Worm (Caenorhabditis elegans): Measurements from ENCODE around the gene lst-4.

lst-4 gene

DNA sequence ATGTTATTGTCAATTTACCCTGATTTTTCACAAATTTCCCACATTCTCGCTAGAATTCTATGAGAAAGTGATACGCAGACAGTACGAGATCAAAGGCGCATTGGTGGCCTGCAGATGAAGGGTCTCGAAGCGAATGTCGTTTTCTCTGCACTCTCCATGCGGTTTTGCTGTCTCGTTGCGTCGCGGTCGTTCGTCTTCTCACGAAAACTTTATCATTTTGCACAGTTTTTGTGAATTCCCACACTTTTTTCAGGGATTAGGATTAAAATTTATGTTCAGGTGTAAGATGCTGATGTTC lies 1.3 kb upstream of the lst-4 start (continued):
- TF ChIP-seq lag-1 (GFP tag; IDR thresholded peaks at IDR 0.05): no peak
- TF ChIP-seq efl-1 (GFP tag; optimal IDR thresholded peaks at IDR 0.05): peak; percentile 79
- peak; percentile 78 for TF ChIP-seq lsl-1 (GFP tag; optimal IDR thresholded peaks at IDR 0.05)
- peak; percentile 12 for TF ChIP-seq nhr-27 (tag; optimal IDR thresholded peaks at IDR 0.05)
- no peak for TF ChIP-seq F52B5.7 (tag; optimal IDR thresholded peaks at IDR 0.05)
- TF ChIP-seq K11D2.4 (GFP tag; IDR thresholded peaks at IDR 0.05): no peak
- no peak for TF ChIP-seq ccch-3 (GFP tag; optimal IDR thresholded peaks at IDR 0.05)
- TF ChIP-seq mel-28 (tag; optimal IDR thresholded peaks at IDR 0.05; ENCODE audit: borderline replicate concordance): no peak
- TF ChIP-seq attf-6 (GFP tag; IDR thresholded peaks at IDR 0.05): peak; percentile 93
- no peak for TF ChIP-seq T07F8.4 (tag; optimal IDR thresholded peaks at IDR 0.05)
- no peak for TF ChIP-seq rec-8 (tag; optimal IDR thresholded peaks at IDR 0.05)
- TF ChIP-seq ztf-6 (GFP tag; IDR thresholded peaks at IDR 0.05): no peak
- peak; percentile 68 for TF ChIP-seq ZK185.1 (tag; optimal IDR thresholded peaks at IDR 0.05; ENCODE audit: poor library complexity, severe bottlenecking)
- TF ChIP-seq snpc-1.1 (tag; optimal IDR thresholded peaks at IDR 0.05; ENCODE audit: insufficient read depth): peak; percentile 70
- peak; percentile 86 for TF ChIP-seq B0336.3 (GFP tag; IDR thresholded peaks at IDR 0.05)
- TF ChIP-seq let-526 (GFP tag; IDR thresholded peaks at IDR 0.05): no peak
- TF ChIP-seq him-1 (tag; optimal IDR thresholded peaks at IDR 0.05): peak; percentile 28
- no peak for TF ChIP-seq let-607 (tag; optimal IDR thresholded peaks at IDR 0.05)
- 0 out of 2 replicates have a peak, but pooled peaks have one; percentile 18 for TF ChIP-seq aptf-2 (GFP tag; conservative IDR thresholded peaks at IDR 0.05)
- peak; percentile 53 for TF ChIP-seq xnd-1 (tag; optimal IDR thresholded peaks at IDR 0.05)
- TF ChIP-seq rcor-1 (GFP tag; IDR thresholded peaks at IDR 0.05): peak; percentile 64
- no peak for TF ChIP-seq T26A5.8 (tag; optimal IDR thresholded peaks at IDR 0.05)
- TF ChIP-seq lin-26 (GFP tag; IDR thresholded peaks at IDR 0.05): no peak
- TF ChIP-seq cebp-2 (GFP tag; IDR thresholded peaks at IDR 0.05): no peak
- peak; percentile 39 for TF ChIP-seq ceh-100 (GFP tag; IDR thresholded peaks at IDR 0.05)
- TF ChIP-seq die-1 (tag; optimal IDR thresholded peaks at IDR 0.05): no peak
- peak; percentile 79 for TF ChIP-seq ceh-91 (GFP tag; IDR thresholded peaks at IDR 0.05)
- TF ChIP-seq Y95B8A.8 (GFP tag; IDR thresholded peaks at IDR 0.05): peak; percentile 66; the same call in 1 of the 2 replicates
- no peak for TF ChIP-seq cebp-1 (GFP tag; IDR thresholded peaks at IDR 0.05)
- no peak for TF ChIP-seq cebp-1 (tag; optimal IDR thresholded peaks at IDR 0.05)
- TF ChIP-seq sdz-38 (tag; optimal IDR thresholded peaks at IDR 0.05): no peak
- no peak; the same call in 1 of the 2 replicates for TF ChIP-seq Y53F4B.3 (GFP tag; IDR thresholded peaks at IDR 0.05)
- TF ChIP-seq attf-5 (GFP tag; optimal IDR thresholded peaks at IDR 0.05): peak; percentile 77
- TF ChIP-seq zfh-2 (GFP tag; conservative IDR thresholded peaks at IDR 0.05): no peak
- peak; percentile 74 for TF ChIP-seq tlf-1 (GFP tag; optimal IDR thresholded peaks at IDR 0.05)
- no peak for TF ChIP-seq nfya-1 (tag; optimal IDR thresholded peaks at IDR 0.05; ENCODE audit: borderline replicate concordance, insufficient read depth)
- TF ChIP-seq mxl-1 (tag; optimal IDR thresholded peaks at IDR 0.05): no peak
- no peak for TF ChIP-seq ztf-22 (GFP tag; optimal IDR thresholded peaks at IDR 0.05)
- peak; percentile 89 for TF ChIP-seq madf-6 (GFP tag; IDR thresholded peaks at IDR 0.05)
- TF ChIP-seq hlh-12 (tag; optimal IDR thresholded peaks at IDR 0.05): no peak
- TF ChIP-seq fkh-3 (tag; optimal IDR thresholded peaks at IDR 0.05): no peak
- TF ChIP-seq C06A6.2 (GFP tag; conservative IDR thresholded peaks at IDR 0.05): no peak
- TF ChIP-seq bed-2 (GFP tag; IDR thresholded peaks at IDR 0.05): no peak
- peak; percentile 12 for TF ChIP-seq madf-10 (tag; optimal IDR thresholded peaks at IDR 0.05)
- TF ChIP-seq nfyb-1 (GFP tag; IDR thresholded peaks at IDR 0.05): peak; percentile 77; the same call in 1 of the 2 replicates
- TF ChIP-seq B0019.2 (GFP tag; conservative IDR thresholded peaks at IDR 0.05): peak; percentile 60

All from whole organism, young adult.